Worm (Caenorhabditis elegans): ENCODE data around the gene srlf-26.
A peak's percentile ranks its signal among the peaks of the same experiment; 100 is the strongest.

DNA sequence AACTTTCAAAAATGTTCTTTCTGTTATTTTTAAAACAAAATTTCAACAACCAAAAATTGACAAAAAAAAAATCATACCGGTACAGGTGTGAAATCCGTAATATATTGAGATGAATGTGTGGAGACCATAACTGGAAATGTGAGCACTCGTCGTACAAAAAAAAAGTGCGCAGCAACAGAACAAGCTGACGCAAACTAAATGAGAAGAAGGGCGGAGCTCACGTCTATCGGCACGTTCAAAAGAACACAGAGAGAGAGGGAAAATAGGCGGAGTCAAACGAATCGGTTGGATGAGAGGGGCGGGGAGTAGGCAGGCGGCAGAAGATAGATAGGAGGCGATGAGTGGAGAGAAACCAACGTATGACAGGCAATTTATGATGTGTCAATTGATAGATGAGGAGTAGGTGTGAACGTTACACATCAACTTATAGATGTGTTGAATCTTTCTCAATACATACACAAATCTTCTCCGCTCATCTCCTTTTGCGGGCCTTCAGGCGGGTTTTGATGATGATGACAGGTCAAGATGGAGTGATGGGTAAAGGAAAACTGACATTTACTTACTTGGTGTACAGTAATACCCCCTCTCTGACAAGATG lies 25.2 kb downstream of the srlf-26 start, which contains the start of gene tlp-1:
- TF ChIP-seq unc-62 (GFP tag; optimal IDR thresholded peaks at IDR 0.05) (peak; percentile 100), mep-1 (tag; optimal IDR thresholded peaks at IDR 0.05) (no peak)
